Worm (Caenorhabditis elegans) whole organism, L4 larva: ENCODE data around the gene ZK742.6.

ENCODE experiments used
- R02D3.7 ChIP-seq: fragments of 150-350 bp; sonication (generic microtip); optimal IDR thresholded peaks from 3 replicates; lab custom pipeline; 2014; ENCODE audit warnings: missing biosample characterization, missing genetic modification characterization
- ZK337.2 ChIP-seq: fragments of 200-800 bp; sonication (Bioruptor generic); IDR thresholded peaks from 2 replicates; pipeline ENCODE4 v1.3.6; 2022; ENCODE audit warnings: missing genetic modification reagents, missing genetic modification characterization, missing compliant biosample characterization
- ZK546.5 ChIP-seq, 2 experiments: sonication (generic microtip); optimal IDR thresholded peaks; 2 replicates each; lab custom pipeline; 2017; ENCODE audit warnings: missing biosample characterization in 2 of 2, missing genetic modification characterization in 2 of 2
- ceh-28 ChIP-seq: fragments of 150-350 bp; optimal IDR thresholded peaks from 2 replicates; lab custom pipeline; 2014; ENCODE audit warnings: missing biosample characterization, missing genetic modification reagents, missing genetic modification characterization
- daf-12 ChIP-seq: fragments of 150-350 bp; optimal IDR thresholded peaks from 2 replicates; lab custom pipeline; 2014; ENCODE audit warnings: missing biosample characterization, missing genetic modification reagents, missing genetic modification characterization
- nhr-28 ChIP-seq: fragments of 150-350 bp; optimal IDR thresholded peaks from 2 replicates; lab custom pipeline; 2014; ENCODE audit warnings: missing biosample characterization, missing genetic modification characterization
- skn-1 ChIP-seq: fragments of 150-350 bp; optimal IDR thresholded peaks from 2 replicates; lab custom pipeline; 2014; ENCODE audit warnings: missing biosample characterization, missing genetic modification characterization

DNA sequence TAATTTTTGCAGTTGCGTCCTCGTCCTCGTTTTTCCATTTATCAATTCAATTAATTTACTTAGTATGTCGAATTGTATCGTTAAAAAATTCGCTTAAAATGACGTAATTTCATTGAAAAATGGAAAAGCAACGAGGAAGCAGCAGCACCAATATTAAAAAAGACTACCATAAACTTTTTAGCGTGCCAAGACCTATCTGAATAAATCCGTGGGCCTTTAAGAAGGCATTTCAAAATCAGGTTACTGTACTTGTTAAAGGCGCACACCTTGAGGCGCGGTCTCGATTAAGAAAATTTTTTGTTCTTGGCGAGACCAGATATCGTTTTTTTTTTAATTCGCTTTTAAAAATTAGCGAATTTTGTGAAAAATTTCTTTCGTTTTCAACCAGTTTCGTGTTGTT lies 41.1 kb downstream of the ZK742.6 start:
- TF ChIP-seq ZK546.5 (tag; optimal IDR thresholded peaks at IDR 0.05; lab: Kevin White, UChicago) (no peak), nhr-28 (tag; lab: Kevin White, UChicago) (no peak), R02D3.7 (tag; lab: Kevin White, UChicago) (no peak), ceh-28 (tag; lab: Kevin White, UChicago) (no peak), skn-1 (tag; lab: Kevin White, UChicago) (no peak), ZK337.2 (GFP tag; lab: Robert Waterston, UW) (no peak), daf-12 (tag; lab: Kevin White, UChicago) (no peak)
